Worm (Caenorhabditis elegans) whole organism, early embryonic: Measurements from ENCODE around the gene unc-60.

Source experiments
- B0310.2 ChIP-seq: sonication (generic microtip); optimal IDR thresholded peaks from 2 replicates; lab custom pipeline; 2016; ENCODE audit warnings: mild to moderate bottlenecking, missing genetic modification characterization, missing compliant biosample characterization
- F13C5.2 ChIP-seq: sonication (generic microtip); optimal IDR thresholded peaks from 2 replicates; lab custom pipeline; 2017; ENCODE audit warnings: mild to moderate bottlenecking, missing genetic modification characterization, inconsistent platforms, missing compliant biosample characterization
- aly-1 ChIP-seq: sonication (generic microtip); optimal IDR thresholded peaks from 2 replicates; lab custom pipeline; 2016; ENCODE audit warnings: missing genetic modification characterization, missing compliant biosample characterization
- ama-1 ChIP-seq: fragments of 150-350 bp; optimal IDR thresholded peaks from 2 replicates; lab custom pipeline; 2014
- ceh-13 ChIP-seq: fragments of 200-800 bp; sonication (Bioruptor generic); optimal IDR thresholded peaks from 2 replicates; lab custom pipeline; 2018; ENCODE audit warnings: mild to moderate bottlenecking, missing genetic modification characterization, missing compliant biosample characterization
- ceh-36 ChIP-seq: sonication (generic microtip); optimal IDR thresholded peaks from 2 replicates; lab custom pipeline; 2016; ENCODE audit warnings: missing genetic modification characterization, inconsistent platforms, missing compliant biosample characterization
- ets-7 ChIP-seq: sonication (generic microtip); optimal IDR thresholded peaks from 2 replicates; lab custom pipeline; 2016; ENCODE audit warnings: missing genotype, missing genetic modification characterization, missing compliant biosample characterization
- flt-1 ChIP-seq: fragments of 200-800 bp; sonication (Bioruptor generic); IDR thresholded peaks from 2 replicates; pipeline ENCODE4 v1.3.6; 2022; ENCODE audit warnings: missing genetic modification characterization, missing compliant biosample characterization
- hmbx-1 ChIP-seq: sonication (generic microtip); optimal IDR thresholded peaks from 2 replicates; lab custom pipeline; 2016; ENCODE audit warnings: mild to moderate bottlenecking, missing genetic modification characterization, missing compliant biosample characterization
- hmg-4 ChIP-seq: fragments of 200-800 bp; sonication (Bioruptor generic); optimal IDR thresholded peaks from 2 replicates; lab custom pipeline; 2018; ENCODE audit warnings: mild to moderate bottlenecking, missing genetic modification characterization, missing compliant biosample characterization
- hnd-1 ChIP-seq: sonication (generic microtip); optimal IDR thresholded peaks from 2 replicates; lab custom pipeline; 2016; ENCODE audit warnings: missing genetic modification characterization, missing compliant biosample characterization
- pes-1 ChIP-seq: fragments of 200-800 bp; sonication (Bioruptor generic); IDR thresholded peaks from 2 replicates; pipeline ENCODE4 v1.3.6; 2022; ENCODE audit warnings: missing genetic modification reagents, missing genetic modification characterization, missing compliant biosample characterization
- scrt-1 ChIP-seq: fragments of 200-800 bp; sonication (Bioruptor generic); IDR thresholded peaks from 2 replicates; pipeline ENCODE4 v1.3.6; 2022; ENCODE audit warnings: missing genetic modification characterization, missing compliant biosample characterization
- sea-1 ChIP-seq: fragments of 200-800 bp; sonication (Bioruptor generic); conservative IDR thresholded peaks from 2 replicates; pipeline ENCODE4 v1.3.6; 2022; ENCODE audit warnings: missing genetic modification characterization, missing compliant biosample characterization
- tbx-11 ChIP-seq: fragments of 200-800 bp; sonication (Bioruptor generic); IDR thresholded peaks from 2 replicates; pipeline ENCODE4 v1.3.6; 2022; ENCODE audit warnings: missing genetic modification characterization, missing compliant biosample characterization
- tbx-37 ChIP-seq: fragments of 200-800 bp; sonication (Bioruptor generic); conservative IDR thresholded peaks from 2 replicates; pipeline ENCODE4 v1.3.6; 2022; ENCODE audit warnings: missing genetic modification reagents, missing genetic modification characterization, missing compliant biosample characterization
- tra-4 ChIP-seq: sonication (generic microtip); optimal IDR thresholded peaks from 2 replicates; lab custom pipeline; 2017; ENCODE audit warnings: missing genetic modification characterization, missing compliant biosample characterization

unc-60 gene

DNA sequence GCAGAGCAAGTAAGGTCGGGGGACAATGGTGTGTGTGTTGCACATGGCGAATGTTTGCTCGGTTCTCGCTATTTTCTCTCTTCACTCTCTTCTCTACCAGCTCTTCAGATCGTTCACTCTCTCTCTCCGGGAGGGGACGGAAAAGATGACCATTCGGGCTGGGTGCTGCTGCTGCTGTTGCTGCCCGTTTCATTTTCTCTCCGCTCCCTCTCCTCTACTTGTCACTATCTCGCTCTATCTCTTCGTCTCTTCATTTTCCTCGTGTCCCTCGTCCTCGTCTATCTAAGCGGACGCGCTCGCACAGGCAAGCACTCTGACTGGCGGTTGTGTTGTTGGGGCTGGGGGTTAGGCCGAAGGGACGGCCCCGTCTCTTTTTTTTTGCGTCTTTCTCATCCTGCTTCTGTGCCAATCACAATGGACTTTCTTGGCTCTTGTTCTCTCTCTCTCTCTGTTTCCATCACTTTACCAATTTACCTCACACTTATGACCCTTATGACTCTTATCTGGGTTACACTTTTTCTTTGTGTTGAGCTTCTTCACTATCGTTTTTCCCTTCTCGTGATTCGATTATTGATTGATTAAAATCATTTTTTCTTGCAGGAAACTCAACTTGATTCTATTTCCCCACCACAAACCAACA, at the start of gene unc-60, which contains the start of gene F53E2.2:
unc-60 (plus strand) TSS at position 601 of the 640 bp plus-strand sequence.
F53E2.2 (plus strand) TSS at position 601 of the 640 bp plus-strand sequence.
- TF ChIP-seq sea-1 (no peak), hnd-1 (tag; lab: Kevin White, UChicago) (no peak), hmg-4 (GFP tag; lab: Kevin White, UChicago) (peak; percentile 85), tbx-11 (no peak), tra-4 (tag; lab: Kevin White, UChicago) (no peak), hmbx-1 (no peak), flt-1 (GFP tag; lab: Robert Waterston, UW) (peak; percentile 46; the same call in 1 of the 2 replicates), ets-7 (peak; percentile 12), ceh-36 (no peak), tbx-37 (GFP tag; lab: Robert Waterston, UW) (no peak), ama-1 (lab: Kevin White, UChicago) (no peak), scrt-1 (GFP tag; lab: Robert Waterston, UW) (no peak), F13C5.2 (peak; percentile 29), aly-1 (tag; lab: Kevin White, UChicago) (peak; percentile 66), B0310.2 (tag; lab: Kevin White, UChicago) (no peak), pes-1 (GFP tag; lab: Robert Waterston, UW) (0 out of 2 replicates have a peak, but pooled peaks have one; percentile 19), ceh-13 (GFP tag; lab: Kevin White, UChicago) (no peak)

DNA sequence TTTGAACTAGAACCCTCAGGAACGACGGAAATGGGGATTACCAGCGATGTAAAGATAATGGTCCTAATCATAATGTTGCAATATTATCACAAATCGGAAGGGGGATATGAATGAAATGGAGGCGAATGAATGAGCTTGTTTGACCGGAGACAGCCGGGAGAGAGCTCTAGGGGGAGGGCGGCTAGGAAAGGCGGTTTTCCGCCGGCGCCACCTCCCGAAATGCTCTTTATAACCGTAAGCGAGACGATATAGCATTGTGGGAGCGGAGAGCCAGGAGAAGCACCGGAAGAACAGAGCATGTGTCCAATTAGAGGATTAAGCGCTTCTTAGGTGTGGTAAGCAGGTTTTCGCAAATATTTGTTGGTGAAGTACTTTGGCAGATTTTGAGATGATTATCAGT, 49.3 kb upstream of the unc-60 start, which contains the start of gene R12A1.3:
R12A1.3 (minus strand) TSS at position 200 of the 400 bp plus-strand sequence.
- TF ChIP-seq aly-1 (tag; lab: Kevin White, UChicago) (no peak), hmbx-1 (no peak), tbx-37 (GFP tag; lab: Robert Waterston, UW) (no peak), F13C5.2 (no peak), flt-1 (GFP tag; lab: Robert Waterston, UW) (no peak), ama-1 (lab: Kevin White, UChicago) (no peak), hnd-1 (tag; lab: Kevin White, UChicago) (no peak), B0310.2 (tag; lab: Kevin White, UChicago) (no peak), scrt-1 (GFP tag; lab: Robert Waterston, UW) (no peak), ceh-13 (GFP tag; lab: Kevin White, UChicago) (no peak), ets-7 (no peak), hmg-4 (GFP tag; lab: Kevin White, UChicago) (no peak), tbx-11 (no peak)

DNA sequence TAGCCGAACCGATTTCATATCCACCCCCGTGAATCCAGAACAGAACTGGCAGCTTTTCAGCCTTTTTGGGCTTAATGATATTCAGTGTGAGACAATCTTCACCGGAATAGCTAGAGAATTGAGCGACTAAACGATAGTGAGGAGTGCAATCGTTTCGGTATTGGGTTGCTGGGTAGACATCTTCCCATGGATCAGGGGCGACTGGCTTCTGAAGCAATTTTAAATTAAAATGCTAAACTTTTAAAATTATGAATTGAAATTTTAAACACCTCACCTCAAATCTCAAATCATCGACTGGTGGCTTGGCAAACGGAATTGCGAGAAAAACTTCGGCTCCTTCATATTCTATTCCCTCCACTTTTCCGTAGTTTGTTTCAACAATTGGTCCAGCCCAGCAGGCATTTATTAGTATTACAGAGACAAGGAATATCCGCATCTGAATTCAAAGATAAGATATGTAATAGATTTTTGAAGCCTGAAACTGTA, 43.1 kb upstream of the unc-60 start, which contains the start of gene ges-1:
ges-1 (minus strand) TSS at position 436 of the 486 bp plus-strand sequence.
- no peak for TF ChIP-seq B0310.2 (tag; lab: Kevin White, UChicago)
- no peak for TF ChIP-seq ama-1 (lab: Kevin White, UChicago)
- no peak for TF ChIP-seq F13C5.2
- no peak for TF ChIP-seq tbx-37 (GFP tag; lab: Robert Waterston, UW)
- TF ChIP-seq ets-7 = no peak
- TF ChIP-seq hmg-4 (GFP tag; lab: Kevin White, UChicago) = no peak
- TF ChIP-seq ceh-13 (GFP tag; lab: Kevin White, UChicago) = no peak
- TF ChIP-seq tra-4 (tag; lab: Kevin White, UChicago) = no peak
- TF ChIP-seq ceh-36 = no peak
- no peak for TF ChIP-seq aly-1 (tag; lab: Kevin White, UChicago)
- TF ChIP-seq tbx-11 = no peak
- TF ChIP-seq flt-1 (GFP tag; lab: Robert Waterston, UW) = no peak

DNA sequence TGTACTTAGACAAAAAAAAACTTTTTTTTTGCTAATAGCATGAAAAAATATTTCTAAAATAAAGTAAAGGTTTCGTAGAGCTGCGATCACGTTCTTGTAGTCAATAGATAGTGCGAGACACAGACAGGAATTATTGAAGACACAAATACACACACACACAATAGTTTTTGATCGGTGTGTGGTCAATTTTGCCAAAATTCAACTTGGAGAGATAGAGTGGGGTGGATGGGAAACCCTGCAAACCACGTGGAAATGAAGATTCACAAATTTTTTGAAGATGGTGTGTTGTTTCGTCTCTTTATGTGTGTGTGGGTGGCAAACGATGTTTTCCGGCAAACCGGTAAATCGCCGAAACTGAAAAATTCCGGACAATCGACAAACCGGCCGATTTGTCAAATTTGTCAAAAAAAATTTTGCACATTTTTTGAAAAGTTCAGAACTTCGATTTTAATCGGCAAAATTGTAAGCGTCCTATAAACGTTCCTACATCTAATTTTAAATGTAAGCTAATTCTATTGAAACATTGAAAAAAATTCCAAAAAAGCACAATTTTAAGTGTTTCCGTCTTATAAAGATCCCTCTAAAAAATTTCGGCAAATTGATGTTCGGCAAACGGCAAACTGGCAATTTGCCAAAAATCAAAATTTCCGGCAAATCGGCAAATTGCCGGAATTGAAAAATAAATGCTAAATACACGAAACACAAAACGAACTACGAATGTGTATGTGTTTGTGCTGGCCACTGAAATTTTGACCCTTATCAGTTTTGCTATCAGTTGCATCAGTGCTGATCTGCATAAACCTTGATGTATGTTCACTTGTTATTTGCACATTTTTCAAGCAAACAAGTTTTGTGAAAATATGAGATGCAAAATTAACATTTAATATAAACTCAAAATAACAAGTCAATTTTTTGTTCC, 42.1 kb upstream of the unc-60 start:
- TF ChIP-seq scrt-1 (GFP tag; lab: Robert Waterston, UW) (no peak), B0310.2 (tag; lab: Kevin White, UChicago) (no peak), flt-1 (GFP tag; lab: Robert Waterston, UW) (no peak), ama-1 (lab: Kevin White, UChicago) (no peak), ets-7 (no peak), tbx-37 (GFP tag; lab: Robert Waterston, UW) (no peak), hmbx-1 (no peak), ceh-36 (no peak), F13C5.2 (no peak), tra-4 (tag; lab: Kevin White, UChicago) (no peak), ceh-13 (GFP tag; lab: Kevin White, UChicago) (no peak)

DNA sequence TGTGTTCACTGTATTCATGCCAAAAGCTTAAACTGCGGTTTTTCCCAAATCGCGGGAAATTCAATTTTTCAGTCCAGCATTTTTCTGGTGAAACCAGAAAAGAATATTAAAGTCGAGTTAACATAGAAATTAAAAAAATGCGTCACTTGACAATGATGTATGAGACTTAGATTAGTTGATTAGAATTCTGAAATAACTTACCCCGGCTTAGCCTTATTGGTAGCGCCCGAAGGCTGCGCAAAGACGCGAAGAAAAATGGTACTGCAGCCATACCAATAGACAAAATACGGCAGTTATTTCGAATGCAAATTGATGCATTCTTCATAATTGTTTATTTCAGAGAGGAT, 41.5 kb upstream of the unc-60 start:
- TF ChIP-seq ceh-13 (GFP tag; lab: Kevin White, UChicago) (no peak), B0310.2 (tag; lab: Kevin White, UChicago) (no peak), ets-7 (no peak), tbx-11 (no peak), hmg-4 (GFP tag; lab: Kevin White, UChicago) (no peak)

DNA sequence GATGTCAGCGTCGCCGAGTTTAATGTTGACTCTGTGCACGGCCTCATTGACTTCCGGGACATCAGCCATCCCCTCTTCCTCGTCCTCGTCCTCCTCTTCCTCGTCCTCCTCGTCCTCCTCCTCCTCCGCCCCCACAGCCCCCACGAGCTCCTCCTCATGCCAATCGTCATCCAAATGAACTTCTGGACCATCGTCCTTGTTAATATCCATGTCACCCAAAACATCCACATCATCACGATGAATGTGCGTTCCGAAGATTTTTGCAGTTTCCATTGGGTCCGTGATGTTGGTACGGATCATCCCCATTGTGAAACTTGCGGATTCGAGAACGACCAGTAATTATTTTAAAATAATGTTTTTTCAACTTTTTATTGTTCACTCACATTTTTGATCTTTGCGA, 40.5 kb upstream of the unc-60 start:
- TF ChIP-seq hmbx-1 (no peak), ceh-36 (no peak), aly-1 (tag; lab: Kevin White, UChicago) (no peak), scrt-1 (GFP tag; lab: Robert Waterston, UW) (no peak), ets-7 (no peak)

DNA sequence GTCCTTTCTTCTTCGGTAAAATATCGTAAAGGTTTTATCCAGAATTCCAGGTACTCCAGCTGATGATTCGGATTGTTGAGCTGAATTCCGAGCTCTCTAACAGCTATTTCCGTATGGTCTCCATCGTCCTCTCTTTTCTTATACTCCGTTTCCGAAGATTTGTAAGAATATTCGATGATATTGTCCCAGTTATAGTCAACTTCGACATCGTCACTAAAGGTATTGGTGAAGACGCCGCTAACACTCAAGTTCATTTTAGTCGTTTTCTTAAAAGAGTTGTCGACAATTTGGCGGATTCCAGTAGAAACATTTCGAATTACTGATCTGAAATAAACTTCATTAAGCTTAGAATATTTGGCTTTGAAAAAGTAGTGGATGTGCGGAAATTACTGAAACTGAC, 39.8 kb upstream of the unc-60 start:
- TF ChIP-seq ceh-13 (GFP tag; lab: Kevin White, UChicago) (no peak), B0310.2 (tag; lab: Kevin White, UChicago) (no peak), sea-1 (no peak), F13C5.2 (no peak), hmbx-1 (no peak), ets-7 (no peak), ama-1 (lab: Kevin White, UChicago) (no peak)
